Worm (Caenorhabditis elegans): ENCODE data around the gene dpy-27.

Gene dpy-27

ce11 chrIII:3804422-3804821, 15.1 kb downstream of the dpy-27 start, which contains the start of gene xbx-5:
Gene xbx-5, minus strand, starts transcription at chrIII:3804477.
- no peak for TF ChIP-seq elt-3 (tag; optimal IDR thresholded peaks at IDR 0.05)
- TF ChIP-seq hlh-1 (tag; optimal IDR thresholded peaks at IDR 0.05), result no peak
- TF ChIP-seq unc-62 (GFP tag; optimal IDR thresholded peaks at IDR 0.05), result no peak
- no peak for TF ChIP-seq unc-120 (tag; optimal IDR thresholded peaks at IDR 0.05; ENCODE audit: poor library complexity, severe bottlenecking)
- TF ChIP-seq tbx-8 (GFP tag; optimal IDR thresholded peaks at IDR 0.05), result no peak
- TF ChIP-seq mab-5 (tag; optimal IDR thresholded peaks at IDR 0.05), result no peak
- no peak for TF ChIP-seq drap-1 (GFP tag; optimal IDR thresholded peaks at IDR 0.05)
- no peak for TF ChIP-seq M03D4.4 (tag; optimal IDR thresholded peaks at IDR 0.05)
- TF ChIP-seq nhr-12 (tag; optimal IDR thresholded peaks at IDR 0.05), result no peak
- no peak for TF ChIP-seq flh-1 (GFP tag; optimal IDR thresholded peaks at IDR 0.05)
- TF ChIP-seq nhr-76 (tag; optimal IDR thresholded peaks at IDR 0.05), result no peak
- TF ChIP-seq mep-1 (tag; optimal IDR thresholded peaks at IDR 0.05), result no peak

ce11 chrIII:3803113-3803512, 16.4 kb downstream of the dpy-27 start:
- TF ChIP-seq mep-1 (tag; optimal IDR thresholded peaks at IDR 0.05) (no peak), drap-1 (GFP tag; optimal IDR thresholded peaks at IDR 0.05) (no peak), mls-2 (tag; optimal IDR thresholded peaks at IDR 0.05) (no peak), nhr-2 (tag; optimal IDR thresholded peaks at IDR 0.05) (no peak), lsy-2 (tag; optimal IDR thresholded peaks at IDR 0.05) (no peak), pha-4 (tag; optimal IDR thresholded peaks at IDR 0.05) (no peak), unc-120 (tag; optimal IDR thresholded peaks at IDR 0.05; ENCODE audit: poor library complexity, severe bottlenecking) (no peak), ceh-83 (GFP tag; optimal IDR thresholded peaks at IDR 0.05) (no peak), sptf-1 (tag; optimal IDR thresholded peaks at IDR 0.05) (no peak), blmp-1 (tag; optimal IDR thresholded peaks at IDR 0.05) (no peak), ceh-39 (tag; optimal IDR thresholded peaks at IDR 0.05) (no peak), ces-1 (GFP tag; optimal IDR thresholded peaks at IDR 0.05) (no peak), sem-2 (GFP tag; optimal IDR thresholded peaks at IDR 0.05) (no peak), flh-1 (GFP tag; optimal IDR thresholded peaks at IDR 0.05) (no peak), bed-3 (GFP tag; optimal IDR thresholded peaks at IDR 0.05) (no peak), zip-8 (tag; optimal IDR thresholded peaks at IDR 0.05) (no peak), nhr-76 (tag; optimal IDR thresholded peaks at IDR 0.05) (no peak), elt-1 (tag; optimal IDR thresholded peaks at IDR 0.05; ENCODE audit: borderline replicate concordance, insufficient read depth) (no peak)

ce11 chrIII:3801379-3801894, 18.0 kb downstream of the dpy-27 start:
- TF ChIP-seq mls-2 (tag; optimal IDR thresholded peaks at IDR 0.05) (peak; percentile 76), drap-1 (GFP tag; optimal IDR thresholded peaks at IDR 0.05) (peak; percentile 70), cnd-1 (tag; optimal IDR thresholded peaks at IDR 0.05) (peak; percentile 67), nhr-76 (tag; optimal IDR thresholded peaks at IDR 0.05) (no peak), M03D4.4 (tag; optimal IDR thresholded peaks at IDR 0.05) (peak; percentile 40), ham-2 (GFP tag; optimal IDR thresholded peaks at IDR 0.05) (peak; percentile 86), blmp-1 (tag; optimal IDR thresholded peaks at IDR 0.05) (peak; percentile 29), lin-32 (GFP tag; optimal IDR thresholded peaks at IDR 0.05) (peak; percentile 1), ceh-39 (tag; optimal IDR thresholded peaks at IDR 0.05) (peak; percentile 57), ces-1 (GFP tag; optimal IDR thresholded peaks at IDR 0.05) (peak; percentile 97), unc-120 (tag; optimal IDR thresholded peaks at IDR 0.05; ENCODE audit: poor library complexity, severe bottlenecking) (peak; percentile 72), nhr-28 (tag; optimal IDR thresholded peaks at IDR 0.05) (peak; percentile 45), sem-2 (GFP tag; optimal IDR thresholded peaks at IDR 0.05) (no peak), lsy-2 (tag; optimal IDR thresholded peaks at IDR 0.05) (peak; percentile 86), elt-3 (tag; optimal IDR thresholded peaks at IDR 0.05) (peak; percentile 50), snpc-4 (tag; optimal IDR thresholded peaks at IDR 0.05) (no peak), ztf-11 (tag; optimal IDR thresholded peaks at IDR 0.05) (peak; percentile 65), elt-1 (tag; optimal IDR thresholded peaks at IDR 0.05; ENCODE audit: borderline replicate concordance, insufficient read depth) (no peak), hlh-1 (tag; optimal IDR thresholded peaks at IDR 0.05) (peak; percentile 93), zip-8 (tag; optimal IDR thresholded peaks at IDR 0.05) (peak; percentile 33), pha-4 (tag; optimal IDR thresholded peaks at IDR 0.05) (peak; percentile 93), mep-1 (tag; optimal IDR thresholded peaks at IDR 0.05) (peak; percentile 66), mab-5 (tag; optimal IDR thresholded peaks at IDR 0.05) (no peak), sptf-1 (tag; optimal IDR thresholded peaks at IDR 0.05) (peak; percentile 80), bed-3 (GFP tag; optimal IDR thresholded peaks at IDR 0.05) (no peak), unc-39 (tag; optimal IDR thresholded peaks at IDR 0.05) (no peak), tbx-8 (GFP tag; optimal IDR thresholded peaks at IDR 0.05) (no peak), nhr-12 (tag; optimal IDR thresholded peaks at IDR 0.05) (peak; percentile 51), flh-1 (GFP tag; optimal IDR thresholded peaks at IDR 0.05) (no peak), ceh-43 (GFP tag; optimal IDR thresholded peaks at IDR 0.05) (no peak), nhr-2 (tag; optimal IDR thresholded peaks at IDR 0.05) (peak; percentile 65), nhr-237 (tag; optimal IDR thresholded peaks at IDR 0.05) (peak; percentile 95), lin-13 (tag; optimal IDR thresholded peaks at IDR 0.05) (peak; percentile 39), unc-62 (GFP tag; optimal IDR thresholded peaks at IDR 0.05) (peak; percentile 88)

All from whole organism, mixed stage, embryonic.